Fruit fly (Drosophila melanogaster): ENCODE measurements around the gene Msr-110.

The Msr-110 gene

dm6 chr3L:5568361-5568760, 8.8 kb downstream of the Msr-110 start:
- TF ChIP-seq esn (GFP tag; optimal IDR thresholded peaks at IDR 0.05) (no peak), salr (GFP tag; optimal IDR thresholded peaks at IDR 0.05) (no peak), CG6792 (GFP tag; optimal IDR thresholded peaks at IDR 0.05) (no peak), pdm3 (GFP tag; optimal IDR thresholded peaks at IDR 0.05) (no peak), CG4318 (GFP tag; optimal IDR thresholded peaks at IDR 0.05) (no peak)

- TF ChIP-seq CG16779 (tag; optimal IDR thresholded peaks at IDR 0.05) (no peak), Sox14 (GFP tag; optimal IDR thresholded peaks at IDR 0.05) (peak; percentile 3), svp (GFP tag) (peak; percentile 88), Eip78C (GFP tag) (peak; percentile 55), fkh (GFP tag; optimal IDR thresholded peaks at IDR 0.05) (peak; percentile 37)
These were observed 12.0 kb downstream of the Msr-110 start, which contains the start of gene bc10 for dm6 chr3L:5565051-5565688. bc10 (plus strand) TSS chr3L:5565231.

dm6 chr3L:5563309-5564182, 13.6 kb downstream of the Msr-110 start, which contains the start of the genes ScsbetaG and Sras:
ScsbetaG (minus strand) TSS chr3L:5563691.
Sras (plus strand) TSS chr3L:5563774.
- TF ChIP-seq CG11902 (GFP tag; optimal IDR thresholded peaks at IDR 0.05) (no peak), salr (GFP tag; optimal IDR thresholded peaks at IDR 0.05) (no peak), lz (GFP tag; optimal IDR thresholded peaks at IDR 0.05) (no peak), esn (GFP tag; optimal IDR thresholded peaks at IDR 0.05) (peak; percentile 3), ss (GFP tag; optimal IDR thresholded peaks at IDR 0.05) (no peak), Sox15 (GFP tag; optimal IDR thresholded peaks at IDR 0.05) (no peak), CG11294 (GFP tag; IDR thresholded peaks at IDR 0.05) (no peak), CG3919 (GFP tag; optimal IDR thresholded peaks at IDR 0.05) (no peak), Sox14 (GFP tag; optimal IDR thresholded peaks at IDR 0.05) (peak; percentile 45), CG11762 (GFP tag; optimal IDR thresholded peaks at IDR 0.05; ENCODE audit: insufficient read depth) (no peak), CG16779 (tag; optimal IDR thresholded peaks at IDR 0.05) (no peak), svp (GFP tag) (peak; percentile 75), Sox102F (GFP tag; optimal IDR thresholded peaks at IDR 0.05) (no peak), fkh (GFP tag; optimal IDR thresholded peaks at IDR 0.05) (peak; percentile 69)

dm6 chr3L:5562584-5562983, 14.6 kb downstream of the Msr-110 start:
- TF ChIP-seq OdsH (GFP tag; optimal IDR thresholded peaks at IDR 0.05) (no peak), Gug (GFP tag; IDR thresholded peaks at IDR 0.05) (no peak), svp (GFP tag) (peak; percentile 97)

- no peak for TF ChIP-seq CG1621 (tag; optimal IDR thresholded peaks at IDR 0.05)
- no peak for TF ChIP-seq Hr38 (GFP tag; optimal IDR thresholded peaks at IDR 0.05)
- TF ChIP-seq CG32006 (GFP tag; optimal IDR thresholded peaks at IDR 0.05): no peak
- TF ChIP-seq CG6854 (GFP tag; optimal IDR thresholded peaks at IDR 0.05): no peak
- no peak for TF ChIP-seq CG6276 (GFP tag; optimal IDR thresholded peaks at IDR 0.05)
- peak; percentile 37 for TF ChIP-seq fkh (GFP tag; optimal IDR thresholded peaks at IDR 0.05)
- no peak for TF ChIP-seq CG8632 (GFP tag; optimal IDR thresholded peaks at IDR 0.05)
- TF ChIP-seq Hr4 (GFP tag; optimal IDR thresholded peaks at IDR 0.05): no peak
These were observed 15.8 kb downstream of the Msr-110 start, which contains the start of gene sinu for dm6 chr3L:5561341-5561740. sinu (minus strand) TSS chr3L:5561598.

- TF ChIP-seq CG3032 (tag; optimal IDR thresholded peaks at IDR 0.05) (no peak), topi (GFP tag; optimal IDR thresholded peaks at IDR 0.05) (no peak), lz (GFP tag; optimal IDR thresholded peaks at IDR 0.05) (no peak), dsx (GFP tag; optimal IDR thresholded peaks at IDR 0.05; ENCODE audit: poor library complexity, severe bottlenecking) (no peak), CG11902 (GFP tag; optimal IDR thresholded peaks at IDR 0.05) (no peak), net (GFP tag; optimal IDR thresholded peaks at IDR 0.05) (no peak), CG4318 (GFP tag; optimal IDR thresholded peaks at IDR 0.05) (no peak), Blimp-1 (GFP tag; optimal IDR thresholded peaks at IDR 0.05) (no peak)
These were observed 21.0 kb downstream of the Msr-110 start for dm6 chr3L:5556195-5556594.

Measured in whole organism, prepupa.